Fruit fly (Drosophila melanogaster) whole organism, embryonic: ENCODE results near the gene Lgr1.

ENCODE experiments used
- B-H2 ChIP-seq: fragments of 200-800 bp; sonication (Bioruptor generic); optimal IDR thresholded peaks from 2 replicates; lab custom pipeline; 2018; ENCODE audit warnings: missing biosample characterization, mild to moderate bottlenecking, missing genetic modification characterization
- CG10274 ChIP-seq: fragments of 200-800 bp; sonication (Bioruptor generic); optimal IDR thresholded peaks from 3 replicates; lab custom pipeline; 2017; ENCODE audit warnings: missing biosample characterization, mild to moderate bottlenecking, missing genetic modification characterization
- CG11398 ChIP-seq: fragments of 200-800 bp; sonication (Bioruptor generic); optimal IDR thresholded peaks from 2 replicates; lab custom pipeline; 2016; ENCODE audit warnings: missing biosample characterization, missing genetic modification characterization
- CG11504 ChIP-seq: fragments of 200-800 bp; sonication (Bioruptor generic); optimal IDR thresholded peaks from 3 replicates; lab custom pipeline; 2019; ENCODE audit warnings: missing biosample characterization, mild to moderate bottlenecking, missing genetic modification characterization, moderate library complexity
- CG12236 ChIP-seq: fragments of 200-800 bp; sonication (Bioruptor generic); optimal IDR thresholded peaks from 2 replicates; lab custom pipeline; 2016; ENCODE audit warnings: missing biosample characterization, missing genetic modification characterization
- CG12391 ChIP-seq: fragments of 200-800 bp; sonication (Bioruptor generic); optimal IDR thresholded peaks from 3 replicates; lab custom pipeline; 2018; ENCODE audit warnings: missing biosample characterization, mild to moderate bottlenecking, missing genetic modification characterization, moderate library complexity
- CG13123 ChIP-seq: fragments of 200-800 bp; sonication (Bioruptor generic); optimal IDR thresholded peaks from 2 replicates; lab custom pipeline; 2016; ENCODE audit warnings: missing biosample characterization, missing genetic modification characterization
- CG1529 ChIP-seq: fragments of 200-800 bp; sonication (Bioruptor generic); optimal IDR thresholded peaks from 3 replicates; lab custom pipeline; 2018; ENCODE audit warnings: missing biosample characterization, missing genetic modification characterization
- CG17568 ChIP-seq: fragments of 200-800 bp; sonication (Bioruptor generic); optimal IDR thresholded peaks from 2 replicates; lab custom pipeline; 2018; ENCODE audit warnings: missing biosample characterization, mild to moderate bottlenecking, missing genetic modification characterization, moderate library complexity
- CG17912 ChIP-seq: fragments of 200-800 bp; sonication (Bioruptor generic); optimal IDR thresholded peaks from 2 replicates; lab custom pipeline; 2018; ENCODE audit warnings: missing biosample characterization, mild to moderate bottlenecking, missing genetic modification characterization
- CG2712 ChIP-seq: fragments of 200-800 bp; optimal IDR thresholded peaks from 3 replicates; lab custom pipeline; 2019; ENCODE audit warnings: missing biosample characterization, mild to moderate bottlenecking, missing genetic modification characterization, moderate library complexity
- CG4707 ChIP-seq: fragments of 200-800 bp; sonication (Bioruptor generic); optimal IDR thresholded peaks from 2 replicates; lab custom pipeline; 2018; ENCODE audit warnings: missing biosample characterization, mild to moderate bottlenecking, missing genetic modification characterization, moderate library complexity
- CG4854 ChIP-seq: fragments of 200-800 bp; sonication (Bioruptor generic); optimal IDR thresholded peaks from 2 replicates; lab custom pipeline; 2016; ENCODE audit warnings: missing biosample characterization, missing genetic modification characterization, inconsistent platforms
- CG6689 ChIP-seq: fragments of 200-800 bp; sonication (Bioruptor generic); IDR thresholded peaks from 2 replicates; pipeline ENCODE4 v1.3.6; 2022; ENCODE audit warnings: missing biosample characterization, missing genetic modification characterization
- CG8290 ChIP-seq, 3 experiments: fragments of 200-800 bp; sonication (Bioruptor generic); optimal IDR thresholded peaks; 2 replicates each; lab custom pipeline; 2016 to 2019; ENCODE audit warnings: missing biosample characterization in 3 of 3, missing genetic modification characterization in 3 of 3, mild to moderate bottlenecking in 2 of 3, moderate library complexity in 1 of 3
- CG8765 ChIP-seq: fragments of 200-800 bp; sonication (Bioruptor generic); IDR thresholded peaks from 2 replicates; pipeline ENCODE4 v1.3.6; 2022; ENCODE audit warnings: missing biosample characterization, missing genetic modification characterization
- CG8944 ChIP-seq: fragments of 200-800 bp; sonication (Bioruptor generic); optimal IDR thresholded peaks from 3 replicates; lab custom pipeline; 2016; ENCODE audit warnings: missing biosample characterization, missing genetic modification characterization
- CG9727 ChIP-seq: fragments of 200-800 bp; sonication (Bioruptor generic); optimal IDR thresholded peaks from 3 replicates; lab custom pipeline; 2017; ENCODE audit warnings: missing biosample characterization, mild to moderate bottlenecking, missing genetic modification characterization
- CG9876 ChIP-seq: fragments of 200-800 bp; sonication (Bioruptor generic); optimal IDR thresholded peaks from 2 replicates; lab custom pipeline; 2016; ENCODE audit warnings: missing biosample characterization, missing genetic modification characterization
- CoRest ChIP-seq: fragments of 200-800 bp; sonication (Bioruptor generic); optimal IDR thresholded peaks from 3 replicates; lab custom pipeline; 2018; ENCODE audit warnings: missing biosample characterization, mild to moderate bottlenecking, missing genetic modification characterization, moderate library complexity
- Deaf1 ChIP-seq: fragments of 200-800 bp; optimal IDR thresholded peaks from 3 replicates; lab custom pipeline; 2019; ENCODE audit warnings: missing biosample characterization, mild to moderate bottlenecking, missing genetic modification characterization, moderate library complexity
- Doc2 ChIP-seq: fragments of 200-800 bp; sonication (Bioruptor generic); IDR thresholded peaks from 2 replicates; pipeline ENCODE4 v1.3.6; 2022; ENCODE audit warnings: missing biosample characterization, missing genetic modification characterization
- Ets97D ChIP-seq: fragments of 200-800 bp; sonication (Bioruptor generic); optimal IDR thresholded peaks from 3 replicates; lab custom pipeline; 2016; ENCODE audit warnings: missing biosample characterization, missing genetic modification characterization
- HLH54F ChIP-seq: fragments of 200-800 bp; sonication (Bioruptor generic); optimal IDR thresholded peaks from 3 replicates; lab custom pipeline; 2016; ENCODE audit warnings: missing biosample characterization, missing genetic modification characterization
- Hr51 ChIP-seq, 2 experiments: fragments of 200-800 bp; sonication (Bioruptor generic); optimal IDR thresholded peaks; 2 replicates in 1 of 2; 3 replicates in 1 of 2; lab custom pipeline; 2016 to 2018; ENCODE audit warnings: missing biosample characterization in 2 of 2, missing genetic modification characterization in 2 of 2, mild to moderate bottlenecking in 1 of 2, moderate library complexity in 1 of 2
- Myb ChIP-seq: fragments of 200-800 bp; sonication (Bioruptor generic); optimal IDR thresholded peaks from 2 replicates; lab custom pipeline; 2016; ENCODE audit warnings: missing biosample characterization, missing genetic modification characterization
- NC2α ChIP-seq: fragments of 200-800 bp; sonication (Bioruptor generic); optimal IDR thresholded peaks from 2 replicates; lab custom pipeline; 2016; ENCODE audit warnings: missing biosample characterization, missing genetic modification characterization
- Nf-YA ChIP-seq: fragments of 200-800 bp; sonication (Bioruptor generic); IDR thresholded peaks from 2 replicates; pipeline ENCODE4 v1.3.6; 2022; ENCODE audit warnings: missing biosample characterization, missing genetic modification characterization
- Nf-YC ChIP-seq: fragments of 200-800 bp; optimal IDR thresholded peaks from 3 replicates; lab custom pipeline; 2019; ENCODE audit warnings: missing biosample characterization, mild to moderate bottlenecking, missing genetic modification characterization, moderate library complexity
- Sry-β ChIP-seq: fragments of 200-800 bp; sonication (Bioruptor generic); optimal IDR thresholded peaks from 2 replicates; lab custom pipeline; 2018; ENCODE audit warnings: missing biosample characterization, mild to moderate bottlenecking, missing genetic modification characterization, moderate library complexity
- Usf ChIP-seq: fragments of 200-800 bp; sonication (Bioruptor generic); optimal IDR thresholded peaks from 2 replicates; lab custom pipeline; 2017; ENCODE audit warnings: missing genotype, missing biosample characterization, missing genetic modification characterization
- Vsx1 ChIP-seq: fragments of 200-800 bp; sonication (Bioruptor generic); optimal IDR thresholded peaks from 2 replicates; lab custom pipeline; 2017; ENCODE audit warnings: missing biosample characterization, mild to moderate bottlenecking, missing genetic modification characterization, missing genetic modification reagents
- abd-A ChIP-seq: fragments of 200-800 bp; sonication (Bioruptor generic); optimal IDR thresholded peaks from 3 replicates; lab custom pipeline; 2019; ENCODE audit warnings: missing biosample characterization, mild to moderate bottlenecking, missing genetic modification characterization, moderate library complexity
- ac ChIP-seq: fragments of 200-800 bp; sonication (Bioruptor generic); optimal IDR thresholded peaks from 3 replicates; lab custom pipeline; 2017; ENCODE audit warnings: missing biosample characterization, mild to moderate bottlenecking, missing genetic modification characterization
- bab2 ChIP-seq: fragments of 200-800 bp; sonication (Bioruptor generic); optimal IDR thresholded peaks from 2 replicates; lab custom pipeline; 2016; ENCODE audit warnings: missing biosample characterization, missing genetic modification characterization
- chm ChIP-seq: fragments of 200-800 bp; sonication (Bioruptor generic); IDR thresholded peaks from 2 replicates; pipeline ENCODE4 v1.3.6; 2022; ENCODE audit warnings: missing biosample characterization, missing genetic modification characterization
- chn ChIP-seq: fragments of 200-800 bp; sonication (Bioruptor generic); optimal IDR thresholded peaks from 2 replicates; lab custom pipeline; 2016; ENCODE audit warnings: missing biosample characterization, missing genetic modification characterization
- dan ChIP-seq: fragments of 200-800 bp; sonication (Bioruptor generic); IDR thresholded peaks from 2 replicates; pipeline ENCODE4 v1.3.6; 2022; ENCODE audit warnings: missing biosample characterization, missing genetic modification characterization
- jigr1 ChIP-seq: fragments of 200-800 bp; sonication (Bioruptor generic); IDR thresholded peaks from 3 replicates; pipeline ENCODE4 v1.3.6; 2022; ENCODE audit warnings: missing biosample characterization, missing genetic modification characterization
- jumu ChIP-seq: fragments of 200-800 bp; sonication (Bioruptor generic); optimal IDR thresholded peaks from 3 replicates; lab custom pipeline; 2016; ENCODE audit warnings: missing biosample characterization, missing genetic modification characterization
- lilli ChIP-seq: fragments of 200-800 bp; sonication (Bioruptor generic); optimal IDR thresholded peaks from 3 replicates; lab custom pipeline; 2016; ENCODE audit warnings: missing biosample characterization, missing genetic modification characterization
- maf-S ChIP-seq: fragments of 200-800 bp; sonication (Bioruptor generic); optimal IDR thresholded peaks from 2 replicates; lab custom pipeline; 2016; ENCODE audit warnings: missing biosample characterization, missing genetic modification characterization
- mam ChIP-seq: fragments of 200-800 bp; sonication (Bioruptor generic); optimal IDR thresholded peaks from 3 replicates; lab custom pipeline; 2016; ENCODE audit warnings: missing biosample characterization, missing genetic modification characterization
- pb ChIP-seq: fragments of 200-800 bp; sonication (Bioruptor generic); optimal IDR thresholded peaks from 3 replicates; lab custom pipeline; 2016; ENCODE audit warnings: missing biosample characterization, missing genetic modification characterization
- prd ChIP-seq, 3 experiments: fragments of >200 bp in 2 of 3; fragments of 200-800 bp in 1 of 3; sonication (Bioruptor generic) in 1 of 3; optimal IDR thresholded peaks in 2 of 3; IDR thresholded peaks in 1 of 3; 2 replicates in 2 of 3; 3 replicates in 1 of 3; pipeline versions ENCODE4 v1.3.6 to Lab custom; 2017 to 2022; ENCODE audit warnings: missing biosample characterization in 1 of 3, missing genetic modification characterization in 1 of 3
- psq ChIP-seq: fragments of 200-800 bp; sonication (Bioruptor generic); optimal IDR thresholded peaks from 2 replicates; lab custom pipeline; 2017; ENCODE audit warnings: missing biosample characterization, missing genetic modification characterization
- rib ChIP-seq: fragments of 200-800 bp; sonication (Bioruptor generic); IDR thresholded peaks from 2 replicates; pipeline ENCODE4 v1.3.6; 2022; ENCODE audit warnings: missing biosample characterization, missing genetic modification characterization
- zf30C ChIP-seq: fragments of 200-800 bp; sonication (Bioruptor generic); optimal IDR thresholded peaks from 3 replicates; lab custom pipeline; 2018; ENCODE audit warnings: missing biosample characterization, mild to moderate bottlenecking, missing genetic modification characterization

The Lgr1 gene

DNA sequence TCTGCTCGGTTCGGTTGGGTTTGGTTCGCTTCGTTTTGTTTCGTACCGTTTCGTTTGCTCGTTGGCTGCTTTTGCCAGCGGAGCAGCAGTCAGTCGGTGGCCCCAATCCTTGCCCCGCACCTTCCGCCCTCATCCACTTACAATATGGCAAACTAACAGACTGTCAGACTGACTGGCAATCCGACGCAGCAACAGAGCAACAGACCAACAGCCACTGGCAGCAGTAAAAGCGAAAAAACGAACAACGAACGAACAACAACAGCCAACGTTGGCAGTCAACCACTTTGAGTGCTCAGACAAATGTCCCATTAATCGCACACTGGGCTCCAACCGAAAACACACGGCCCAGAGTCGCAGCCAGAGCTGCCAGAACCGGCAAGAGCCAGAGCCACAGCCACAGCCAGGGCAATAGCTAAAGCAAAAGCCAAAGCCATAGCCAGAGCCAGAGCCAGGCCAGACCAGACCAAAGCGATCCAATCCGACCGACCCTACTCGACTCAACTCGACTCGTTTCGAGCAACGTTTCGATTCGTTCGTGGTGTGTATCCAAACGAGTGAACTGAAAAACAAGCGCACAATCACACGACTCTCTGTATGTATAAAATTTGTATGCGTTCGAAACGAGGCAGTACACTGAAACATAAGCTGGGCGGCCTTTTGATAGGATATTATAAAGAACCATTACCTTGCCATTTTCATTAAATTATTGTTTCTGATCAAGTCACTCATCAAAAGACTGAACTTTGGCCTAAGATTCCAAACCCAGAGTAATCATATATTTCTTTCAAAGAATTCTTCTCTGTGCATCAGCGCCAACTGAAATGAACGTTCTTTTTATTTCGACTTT is 21.7 kb upstream of the Lgr1 start (continued):
- peak; percentile 99 for TF ChIP-seq NC2α (GFP tag; lab: Kevin White, UChicago)
- peak; percentile 99 for TF ChIP-seq mam
- TF ChIP-seq CG2712 (tag; lab: Kevin White, UChicago), result peak; percentile 99
- TF ChIP-seq CG6689 (GFP tag; lab: Robert Waterston, UW), result peak; percentile 99
- peak; percentile 93 for TF ChIP-seq dan (GFP tag; lab: Robert Waterston, UW)
- TF ChIP-seq CG10274 (GFP tag; lab: Kevin White, UChicago), result peak; percentile 93
- TF ChIP-seq ac, result peak; percentile 93
- peak; percentile 98 for TF ChIP-seq CG8290 (GFP tag; optimal IDR thresholded peaks at IDR 0.05; lab: Kevin White, UChicago)
- peak; percentile 75 to 99 for TF ChIP-seq CG8290 (tag; optimal IDR thresholded peaks at IDR 0.05; lab: Kevin White, UChicago)
- TF ChIP-seq CG12236, result peak; percentile 99
- peak; percentile 99 for TF ChIP-seq CG4854 (GFP tag; lab: Kevin White, UChicago)
- peak; percentile 98 for TF ChIP-seq CG11504
- TF ChIP-seq CG13123 (GFP tag; lab: Kevin White, UChicago), result peak; percentile 98
- TF ChIP-seq CG8765 (GFP tag; lab: Robert Waterston, UW), result peak; percentile 96
- TF ChIP-seq CoRest, result peak; percentile 99
- no peak for TF ChIP-seq prd (optimal IDR thresholded peaks at IDR 0.05; lab: Kevin White, UChicago)
- peak; percentile 99 for TF ChIP-seq prd (GFP tag; IDR thresholded peaks at IDR 0.05; lab: Robert Waterston, UW)
- peak; percentile 99 for TF ChIP-seq Hr51 (GFP tag; optimal IDR thresholded peaks at IDR 0.05; lab: Kevin White, UChicago)
- TF ChIP-seq Usf (GFP tag; lab: Kevin White, UChicago), result peak; percentile 97
- peak; percentile 97 for TF ChIP-seq jigr1 (GFP tag; lab: Robert Waterston, UW)
- TF ChIP-seq HLH54F, result peak; percentile 99
- TF ChIP-seq CG17912, result peak; percentile 33
- TF ChIP-seq chm (GFP tag; lab: Robert Waterston, UW), result peak; percentile 99
- TF ChIP-seq bab2 (GFP tag; lab: Kevin White, UChicago), result peak; percentile 99
- TF ChIP-seq CG17568 (GFP tag; lab: Kevin White, UChicago), result peak; percentile 98
- TF ChIP-seq CG12391 (tag; lab: Kevin White, UChicago), result peak; percentile 99
- TF ChIP-seq maf-S (GFP tag; lab: Kevin White, UChicago), result peak; percentile 99
- TF ChIP-seq abd-A, result peak; percentile 86
- TF ChIP-seq CG4707 (GFP tag; lab: Kevin White, UChicago), result peak; percentile 95
- TF ChIP-seq CG9876, result peak; percentile 98
- peak; percentile 98 for TF ChIP-seq Vsx1
- TF ChIP-seq Myb, result peak; percentile 94
- peak; percentile 86 for TF ChIP-seq Nf-YC (tag; lab: Kevin White, UChicago)
- TF ChIP-seq Nf-YA (GFP tag; lab: Robert Waterston, UW), result peak; percentile 98
- peak; percentile 99 for TF ChIP-seq chn (GFP tag; lab: Kevin White, UChicago)
- peak; percentile 99 for TF ChIP-seq CG9727 (GFP tag; lab: Kevin White, UChicago)
- peak; percentile 97 for TF ChIP-seq rib (GFP tag; lab: Robert Waterston, UW)
- peak; percentile 99 for TF ChIP-seq jumu (GFP tag; lab: Kevin White, UChicago)
- TF ChIP-seq Deaf1 (tag; lab: Kevin White, UChicago), result peak; percentile 95
- peak; percentile 66 for TF ChIP-seq B-H2 (GFP tag; lab: Kevin White, UChicago)
- TF ChIP-seq psq, result peak; percentile 96
- peak; percentile 96 for TF ChIP-seq Doc2 (GFP tag; lab: Robert Waterston, UW)
- TF ChIP-seq pb, result peak; percentile 99
- TF ChIP-seq CG8944 (GFP tag; lab: Kevin White, UChicago), result peak; percentile 99
- peak; percentile 99 for TF ChIP-seq CG1529 (GFP tag; lab: Kevin White, UChicago)
- peak; percentile 96 for TF ChIP-seq Ets97D (GFP tag; lab: Kevin White, UChicago)
- TF ChIP-seq Sry-β (GFP tag; lab: Kevin White, UChicago), result peak; percentile 72
- peak; percentile 99 for TF ChIP-seq lilli (GFP tag; lab: Kevin White, UChicago)
- peak; percentile 98 for TF ChIP-seq CG11398 (GFP tag; lab: Kevin White, UChicago)
- TF ChIP-seq zf30C (GFP tag; lab: Kevin White, UChicago), result peak; percentile 89
